Fruit fly (Drosophila melanogaster): ENCODE data around the gene swm.

The swm gene

DNA sequence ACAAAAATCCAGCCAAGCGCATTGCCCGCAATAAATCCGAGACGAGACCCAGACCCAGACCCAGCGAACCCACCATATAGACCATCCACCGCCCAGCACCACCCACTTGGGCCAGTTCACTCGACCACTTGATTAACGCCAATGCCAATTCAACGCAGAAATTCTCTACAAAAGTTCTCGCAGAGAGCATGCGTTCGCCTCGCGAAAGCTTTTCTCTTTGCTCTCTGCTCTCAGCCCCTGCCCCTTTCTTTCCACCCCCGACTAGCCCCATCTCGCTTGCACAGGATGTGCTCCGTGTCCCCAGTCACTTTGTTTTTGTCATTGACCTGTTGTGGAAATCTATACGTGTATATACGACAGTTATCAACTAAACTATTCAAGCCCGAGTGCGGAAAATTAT, 26.6 kb downstream of the swm start:
- TF ChIP-seq CG8478 (optimal IDR thresholded peaks at IDR 0.05): no peak
- TF ChIP-seq CTCF (optimal IDR thresholded peaks at IDR 0.05): no peak

- TF ChIP-seq CTCF (optimal IDR thresholded peaks at IDR 0.05) (no peak), CG8478 (optimal IDR thresholded peaks at IDR 0.05) (no peak)
Observed at dm6 chr2L:19526316-19526715, 33.3 kb downstream of the swm start, which contains the start of the genes Dpm1 and CG10137. Dpm1 (minus strand) TSS chr2L:19526368. CG10137 (plus strand) TSS chr2L:19526686.

DNA sequence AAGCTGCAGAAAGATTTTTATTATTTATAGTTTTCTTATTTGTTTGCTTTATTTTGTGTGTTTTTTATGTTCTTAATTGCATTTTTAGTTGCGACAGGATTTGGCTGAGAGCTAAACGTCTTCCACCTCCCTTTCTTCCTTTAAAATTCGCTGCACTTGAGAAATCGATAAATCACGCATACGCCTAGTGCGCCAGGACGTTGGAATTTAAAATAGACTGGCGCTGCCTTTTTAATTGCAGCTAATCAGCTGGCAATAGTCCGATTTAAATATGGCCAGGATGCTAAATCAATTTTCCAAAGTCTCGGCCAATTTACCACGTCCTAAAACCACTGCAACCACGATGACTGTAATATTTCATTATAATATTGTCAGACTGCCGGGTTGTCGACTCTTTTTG, 33.8 kb downstream of the swm start:
- TF ChIP-seq CG8478 (optimal IDR thresholded peaks at IDR 0.05): no peak
- no peak for TF ChIP-seq CTCF (optimal IDR thresholded peaks at IDR 0.05)

dm6 chr2L:19528308-19528707, 35.3 kb downstream of the swm start:
- TF ChIP-seq CTCF (optimal IDR thresholded peaks at IDR 0.05) (no peak), CG8478 (optimal IDR thresholded peaks at IDR 0.05) (no peak)

dm6 chr2L:19530092-19530491, 37.0 kb downstream of the swm start, which contains the start of gene CG10165:
CG10165 (minus strand) TSS chr2L:19530305.
- TF ChIP-seq CG8478 (optimal IDR thresholded peaks at IDR 0.05): no peak
- TF ChIP-seq CTCF (optimal IDR thresholded peaks at IDR 0.05): no peak

DNA sequence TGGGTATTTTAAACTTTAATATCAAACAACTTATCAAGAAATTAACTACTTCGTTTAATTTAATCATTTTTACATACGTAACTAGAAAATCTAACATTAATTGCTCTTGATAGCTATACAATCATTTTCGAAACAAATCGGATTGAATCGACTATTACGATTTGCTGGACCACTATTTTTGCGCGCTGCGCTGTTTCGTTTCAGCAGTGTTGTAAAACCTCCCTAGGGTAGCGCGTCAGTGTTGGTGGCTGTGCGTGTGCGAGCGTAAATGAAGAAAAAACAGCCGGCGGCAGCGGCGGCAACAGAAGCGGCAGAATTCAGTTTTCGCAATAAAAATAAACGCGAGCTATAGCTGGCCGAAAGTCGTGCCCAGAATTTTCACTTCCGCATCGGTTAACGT, 40.2 kb downstream of the swm start, which contains the start of gene CG33116:
TSS of gene CG33116 (plus strand) at position 233 of the 400 bp plus-strand sequence.
- TF ChIP-seq CG8478 (optimal IDR thresholded peaks at IDR 0.05) (no peak), CTCF (optimal IDR thresholded peaks at IDR 0.05) (no peak)

- no peak for TF ChIP-seq CG8478 (optimal IDR thresholded peaks at IDR 0.05)
- no peak for TF ChIP-seq CTCF (optimal IDR thresholded peaks at IDR 0.05)
Observed at dm6 chr2L:19535234-19535633, 42.2 kb downstream of the swm start, which contains the start of gene CG31697. CG31697 (plus strand) TSS chr2L:19535448.

DNA sequence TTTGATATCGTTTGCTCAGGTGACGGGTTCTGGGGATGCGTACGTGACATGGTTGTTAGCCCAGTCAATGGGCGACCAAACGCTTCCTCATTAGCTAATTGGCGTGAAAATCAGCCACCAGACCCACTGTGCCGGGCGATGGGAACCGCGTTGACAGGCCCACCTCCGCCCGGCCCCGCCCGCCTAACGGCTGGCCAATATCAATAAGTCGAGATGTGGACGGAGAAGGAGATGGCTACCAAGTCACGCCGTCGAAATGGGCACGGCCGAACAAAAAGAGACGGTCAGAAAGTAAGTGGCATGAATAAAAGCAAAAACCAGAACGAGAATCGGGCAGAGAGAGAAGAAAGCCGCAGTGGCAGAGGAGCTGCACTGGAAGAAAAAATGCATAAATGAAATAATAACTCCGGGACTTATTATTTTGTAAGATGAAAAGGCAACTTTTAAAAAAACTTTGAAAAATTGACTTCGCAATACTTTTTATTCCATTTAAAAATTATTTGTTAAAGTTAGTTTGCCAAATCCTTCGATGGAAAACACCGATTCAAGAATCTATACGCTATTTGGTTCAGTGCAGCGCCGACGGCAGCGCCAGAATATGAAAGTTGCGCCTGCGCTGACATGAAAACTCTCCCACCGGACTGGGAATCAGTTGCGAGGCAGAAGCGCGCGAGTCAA, 44.9 kb downstream of the swm start, which contains the start of gene CG13082:
TSS of gene CG13082 (plus strand) at position 647 of the 678 bp plus-strand sequence.
- TF ChIP-seq CG8478 (optimal IDR thresholded peaks at IDR 0.05): no peak
- no peak for TF ChIP-seq CTCF (optimal IDR thresholded peaks at IDR 0.05)

DNA sequence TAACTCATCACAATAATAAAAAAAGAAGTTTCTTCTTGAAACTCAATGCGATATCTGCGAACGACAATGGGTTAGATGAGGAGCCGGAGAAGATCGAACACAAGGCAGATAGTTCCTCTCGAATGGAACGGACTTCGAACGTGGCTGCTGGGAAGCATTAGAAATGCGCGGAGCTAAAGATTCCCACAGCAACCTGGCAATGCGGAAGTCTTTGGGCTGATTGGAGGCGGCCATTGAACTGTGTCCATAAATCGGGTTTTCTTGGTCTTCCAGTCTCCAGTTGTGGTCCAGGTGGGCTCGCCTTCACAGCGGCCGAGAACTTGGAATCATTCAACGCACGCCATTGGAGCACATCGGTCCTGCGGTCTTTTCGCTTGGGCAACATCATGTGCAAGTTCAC, 47.3 kb downstream of the swm start, which contains the start of gene CG13081:
TSS of gene CG13081 (plus strand) at position 301 of the 400 bp plus-strand sequence.
- TF ChIP-seq CTCF (optimal IDR thresholded peaks at IDR 0.05) (no peak), CG8478 (optimal IDR thresholded peaks at IDR 0.05) (no peak)

- TF ChIP-seq CG8478 (optimal IDR thresholded peaks at IDR 0.05): no peak
- no peak for TF ChIP-seq CTCF (optimal IDR thresholded peaks at IDR 0.05)
Observed at dm6 chr2L:19542268-19542773, 49.3 kb downstream of the swm start.

DNA sequence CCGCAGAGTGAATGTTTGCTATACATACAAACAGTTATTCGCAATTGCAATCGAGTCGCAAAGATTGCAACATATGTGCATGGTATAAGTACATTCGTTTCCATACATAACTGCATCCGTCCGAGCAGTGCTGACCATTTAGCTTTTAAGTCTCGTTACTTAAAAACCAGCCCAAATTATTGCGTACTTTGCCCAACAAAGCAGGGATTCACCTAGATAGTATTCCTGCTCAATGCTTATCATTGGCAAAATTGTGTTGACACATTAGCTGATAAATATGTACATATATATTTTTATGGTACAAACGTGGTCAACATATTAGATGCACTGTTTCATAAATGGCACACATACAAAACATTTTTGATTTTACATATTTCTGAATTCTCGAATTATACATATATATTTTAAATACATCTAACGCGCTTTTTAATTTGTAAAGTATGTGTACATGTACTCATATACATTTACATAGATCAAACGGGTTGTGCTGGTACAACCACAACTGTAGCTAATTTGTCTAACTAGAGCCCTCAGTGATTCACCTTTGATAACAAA, 50.0 kb downstream of the swm start:
- TF ChIP-seq CTCF (optimal IDR thresholded peaks at IDR 0.05) (no peak), CG8478 (optimal IDR thresholded peaks at IDR 0.05) (no peak)

dm6 chr2L:19546869-19547710, 54.0 kb downstream of the swm start, which contains the start of gene CG10337:
CG10337 (minus strand) TSS chr2L:19546959.
- TF ChIP-seq CTCF (optimal IDR thresholded peaks at IDR 0.05): no peak
- TF ChIP-seq CG8478 (optimal IDR thresholded peaks at IDR 0.05): no peak

All from S2 (cell line).